Fruit fly (Drosophila melanogaster) whole organism, adult: ENCODE data around the gene rtet.

Experiments used
- CG11617 ChIP-seq: fragments of 200-800 bp; sonication (Bioruptor generic); optimal IDR thresholded peaks from 2 replicates; lab custom pipeline; 2017; ENCODE audit warnings: mild to moderate bottlenecking, missing biosample characterization, missing genetic modification reagents, missing genetic modification characterization
- CG12768 ChIP-seq: fragments of 200-800 bp; sonication (Bioruptor generic); optimal IDR thresholded peaks from 2 replicates; lab custom pipeline; 2017; ENCODE audit warnings: missing biosample characterization, missing genetic modification characterization, mild to moderate bottlenecking, moderate library complexity, missing genetic modification reagents
- CG14711 ChIP-seq: fragments of 200-800 bp; sonication (Bioruptor generic); optimal IDR thresholded peaks from 2 replicates; lab custom pipeline; 2018; ENCODE audit warnings: missing biosample characterization, mild to moderate bottlenecking, missing genetic modification characterization, moderate library complexity
- CG1620 ChIP-seq: fragments of 200-800 bp; sonication (Bioruptor generic); optimal IDR thresholded peaks from 2 replicates; lab custom pipeline; 2016; ENCODE audit warnings: missing biosample characterization, missing genetic modification characterization
- CG33017 ChIP-seq: fragments of 200-800 bp; sonication (Bioruptor generic); optimal IDR thresholded peaks from 2 replicates; lab custom pipeline; 2018; ENCODE audit warnings: missing biosample characterization, mild to moderate bottlenecking, missing genetic modification characterization, moderate library complexity
- CG5204 ChIP-seq: fragments of 200-800 bp; sonication (Bioruptor generic); optimal IDR thresholded peaks from 2 replicates; lab custom pipeline; 2016; ENCODE audit warnings: missing biosample characterization, missing genetic modification characterization
- CG7045 ChIP-seq: fragments of 200-800 bp; sonication (Bioruptor generic); optimal IDR thresholded peaks from 2 replicates; lab custom pipeline; 2017; ENCODE audit warnings: missing biosample characterization, mild to moderate bottlenecking, missing genetic modification characterization
- CG7101 ChIP-seq: fragments of 200-800 bp; sonication (Bioruptor generic); optimal IDR thresholded peaks from 2 replicates; lab custom pipeline; 2018; ENCODE audit warnings: missing biosample characterization, mild to moderate bottlenecking, missing genetic modification characterization, moderate library complexity
- Clk ChIP-seq: fragments of 200-800 bp; sonication (Bioruptor generic); optimal IDR thresholded peaks from 2 replicates; lab custom pipeline; 2017; ENCODE audit warnings: missing biosample characterization, missing genetic modification characterization
- Crg-1 ChIP-seq: fragments of 200-800 bp; sonication (Bioruptor generic); optimal IDR thresholded peaks from 2 replicates; lab custom pipeline; 2016; ENCODE audit warnings: missing biosample characterization, missing genetic modification characterization
- Hr96 ChIP-seq: fragments of 200-800 bp; sonication (Bioruptor generic); optimal IDR thresholded peaks from 2 replicates; lab custom pipeline; 2016; ENCODE audit warnings: missing biosample characterization, missing genetic modification characterization
- Mnt ChIP-seq: fragments of 200-800 bp; sonication (Bioruptor generic); optimal IDR thresholded peaks from 2 replicates; lab custom pipeline; 2016; ENCODE audit warnings: missing biosample characterization, mild to moderate bottlenecking, missing genetic modification characterization
- bab1 ChIP-seq: fragments of 200-800 bp; sonication (Bioruptor generic); optimal IDR thresholded peaks from 3 replicates; lab custom pipeline; 2019; ENCODE audit warnings: missing biosample characterization, mild to moderate bottlenecking, missing genetic modification characterization, moderate library complexity
- cic ChIP-seq: fragments of 200-800 bp; sonication (Bioruptor generic); optimal IDR thresholded peaks from 2 replicates; lab custom pipeline; 2017; ENCODE audit warnings: missing biosample characterization, mild to moderate bottlenecking, missing genetic modification characterization, moderate library complexity
- cnc ChIP-seq, 2 experiments: fragments of >200 bp; optimal IDR thresholded peaks; 2 replicates each; lab custom pipeline; 2017
- kay ChIP-seq: fragments of 200-800 bp; sonication (Bioruptor generic); peaks from one replicate; lab custom pipeline; 2016; ENCODE audit warnings: missing biosample characterization, missing genetic modification characterization, borderline replicate concordance
- ovo ChIP-seq: fragments of 200-800 bp; sonication (Bioruptor generic); optimal IDR thresholded peaks from 2 replicates; lab custom pipeline; 2016; ENCODE audit warnings: missing biosample characterization, missing genetic modification characterization
- pad ChIP-seq: fragments of 200-800 bp; sonication (Bioruptor generic); optimal IDR thresholded peaks from 3 replicates; lab custom pipeline; 2017; ENCODE audit warnings: missing biosample characterization, missing genetic modification characterization, mild to moderate bottlenecking, moderate library complexity, missing genetic modification reagents
- tj ChIP-seq: fragments of 200-800 bp; sonication (Bioruptor generic); optimal IDR thresholded peaks from 3 replicates; lab custom pipeline; 2017; ENCODE audit warnings: missing biosample characterization, mild to moderate bottlenecking, missing genetic modification characterization, moderate library complexity
- toe ChIP-seq: fragments of 200-800 bp; sonication (Bioruptor generic); optimal IDR thresholded peaks from 2 replicates; lab custom pipeline; 2016; ENCODE audit warnings: missing biosample characterization, missing genetic modification characterization

Gene rtet

dm6 chr3R:21118784-21119183, 10.5 kb downstream of the rtet start, which contains the start of gene Bdbt:
Gene Bdbt, minus strand, starts transcription at chr3R:21118856.
- TF ChIP-seq Hr96, result no peak
- peak; percentile 67 for TF ChIP-seq Mnt (GFP tag; lab: Kevin White, UChicago)
- peak; percentile 9 for TF ChIP-seq CG11617 (GFP tag; lab: Kevin White, UChicago)
- peak; percentile 7 for TF ChIP-seq CG12768 (GFP tag; lab: Kevin White, UChicago)
- TF ChIP-seq CG5204 (GFP tag; lab: Kevin White, UChicago), result no peak
- no peak for TF ChIP-seq CG14711
- TF ChIP-seq CG7101, result peak; percentile 32
- peak; percentile 31 for TF ChIP-seq tj
- TF ChIP-seq cnc (optimal IDR thresholded peaks at IDR 0.05; lab: Kevin White, UChicago), result no peak

- TF ChIP-seq Hr96 (no peak), CG14711 (no peak), toe (GFP tag; lab: Kevin White, UChicago) (no peak), cnc (optimal IDR thresholded peaks at IDR 0.05; lab: Kevin White, UChicago) (no peak), CG11617 (GFP tag; lab: Kevin White, UChicago) (no peak)
Observed at dm6 chr3R:21124225-21124624, 16.0 kb downstream of the rtet start.

dm6 chr3R:21126673-21127284, 18.5 kb downstream of the rtet start:
- TF ChIP-seq tj, result peak; percentile 27
- TF ChIP-seq bab1 (GFP tag; lab: Kevin White, UChicago), result peak; percentile 7
- no peak for TF ChIP-seq ovo

dm6 chr3R:21127352-21127985, 19.2 kb downstream of the rtet start, which contains the start of the genes slmb and CG5793:
Gene slmb, minus strand, starts transcription at chr3R:21127485.
Gene CG5793, plus strand, starts transcription at chr3R:21127573.
- TF ChIP-seq CG7101 (peak; percentile 78), cic (peak; percentile 64), CG33017 (tag; lab: Kevin White, UChicago) (peak; percentile 45), tj (peak; percentile 29), CG14711 (peak; percentile 98), Clk (GFP tag; lab: Kevin White, UChicago) (peak; percentile 27), CG5204 (GFP tag; lab: Kevin White, UChicago) (no peak), ovo (peak; percentile 67), cnc (optimal IDR thresholded peaks at IDR 0.05; lab: Kevin White, UChicago) (peak in 1 of 2 experiments; percentile 87), CG7045 (peak; percentile 24), CG1620 (GFP tag; lab: Kevin White, UChicago) (peak; percentile 71), Hr96 (no peak), pad (GFP tag; lab: Kevin White, UChicago) (peak; percentile 74), CG12768 (GFP tag; lab: Kevin White, UChicago) (peak; percentile 20), CG11617 (GFP tag; lab: Kevin White, UChicago) (peak; percentile 71), bab1 (GFP tag; lab: Kevin White, UChicago) (peak; percentile 62), Crg-1 (GFP tag; lab: Kevin White, UChicago) (peak; percentile 86), toe (GFP tag; lab: Kevin White, UChicago) (no peak), Mnt (GFP tag; lab: Kevin White, UChicago) (peak; percentile 70), kay (no peak)

- TF ChIP-seq cnc (optimal IDR thresholded peaks at IDR 0.05; lab: Kevin White, UChicago), result no peak
- no peak for TF ChIP-seq CG7101
- no peak for TF ChIP-seq Hr96
- no peak for TF ChIP-seq ovo
- no peak for TF ChIP-seq CG5204 (GFP tag; lab: Kevin White, UChicago)
- TF ChIP-seq CG14711, result no peak
- TF ChIP-seq Crg-1 (GFP tag; lab: Kevin White, UChicago), result no peak
- no peak for TF ChIP-seq CG33017 (tag; lab: Kevin White, UChicago)
- TF ChIP-seq CG1620 (GFP tag; lab: Kevin White, UChicago), result no peak
- TF ChIP-seq tj, result no peak
- TF ChIP-seq Clk (GFP tag; lab: Kevin White, UChicago), result no peak
- no peak for TF ChIP-seq bab1 (GFP tag; lab: Kevin White, UChicago)
- TF ChIP-seq pad (GFP tag; lab: Kevin White, UChicago), result no peak
- no peak for TF ChIP-seq Mnt (GFP tag; lab: Kevin White, UChicago)
- TF ChIP-seq toe (GFP tag; lab: Kevin White, UChicago), result no peak
- no peak for TF ChIP-seq CG7045
- no peak for TF ChIP-seq kay
- TF ChIP-seq cic, result no peak
Observed at dm6 chr3R:21129617-21130016, 21.4 kb downstream of the rtet start, which contains the start of gene Obp93a. Gene Obp93a, minus strand, starts transcription at chr3R:21129717.

- TF ChIP-seq CG12768 (GFP tag; lab: Kevin White, UChicago), result no peak
- peak; percentile 76 for TF ChIP-seq bab1 (GFP tag; lab: Kevin White, UChicago)
Observed at dm6 chr3R:21130050-21130449, 21.8 kb downstream of the rtet start, which contains the start of gene Ice2. Gene Ice2, plus strand, starts transcription at chr3R:21130216.

- no peak for TF ChIP-seq Clk (GFP tag; lab: Kevin White, UChicago)
- TF ChIP-seq bab1 (GFP tag; lab: Kevin White, UChicago), result no peak
- no peak for TF ChIP-seq CG1620 (GFP tag; lab: Kevin White, UChicago)
- TF ChIP-seq CG7101, result no peak
- no peak for TF ChIP-seq CG7045
- no peak for TF ChIP-seq CG12768 (GFP tag; lab: Kevin White, UChicago)
- TF ChIP-seq CG5204 (GFP tag; lab: Kevin White, UChicago), result no peak
- TF ChIP-seq Hr96, result no peak
- TF ChIP-seq Mnt (GFP tag; lab: Kevin White, UChicago), result no peak
- TF ChIP-seq kay, result no peak
- no peak for TF ChIP-seq CG11617 (GFP tag; lab: Kevin White, UChicago)
- no peak for TF ChIP-seq cic
Observed at dm6 chr3R:21133517-21133916, 25.3 kb downstream of the rtet start, which contains the start of gene Trm7-34. Gene Trm7-34, minus strand, starts transcription at chr3R:21133881.
